Fruit fly (Drosophila melanogaster) whole organism, prepupa: ENCODE data around the gene CG8675.

Experiments
- Blimp-1 ChIP-seq: fragments of 200-800 bp; sonication (Bioruptor generic); optimal IDR thresholded peaks from 3 replicates; lab custom pipeline; 2017; ENCODE audit warnings: missing biosample characterization, missing genetic modification characterization, mild to moderate bottlenecking, moderate library complexity, missing genetic modification reagents
- CG16779 ChIP-seq: fragments of 200-800 bp; sonication (Bioruptor generic); optimal IDR thresholded peaks from 3 replicates; lab custom pipeline; 2017; ENCODE audit warnings: missing biosample characterization, mild to moderate bottlenecking, missing genetic modification characterization
- Eip78C ChIP-seq: fragments of 200-800 bp; sonication (Bioruptor generic); peaks from one replicate; lab custom pipeline; 2016; ENCODE audit warnings: missing biosample characterization, missing genetic modification characterization
- Lpt ChIP-seq: fragments of 200-800 bp; sonication (Bioruptor generic); optimal IDR thresholded peaks from 3 replicates; lab custom pipeline; 2016; ENCODE audit warnings: missing biosample characterization, missing genetic modification characterization
- esn ChIP-seq: fragments of 200-800 bp; sonication (Bioruptor generic); optimal IDR thresholded peaks from 2 replicates; lab custom pipeline; 2016; ENCODE audit warnings: missing biosample characterization, mild to moderate bottlenecking, missing genetic modification characterization, moderate library complexity
- vri ChIP-seq: fragments of 200-800 bp; sonication (Bioruptor generic); optimal IDR thresholded peaks from 3 replicates; lab custom pipeline; 2016; ENCODE audit warnings: missing biosample characterization, mild to moderate bottlenecking, missing genetic modification characterization

DNA sequence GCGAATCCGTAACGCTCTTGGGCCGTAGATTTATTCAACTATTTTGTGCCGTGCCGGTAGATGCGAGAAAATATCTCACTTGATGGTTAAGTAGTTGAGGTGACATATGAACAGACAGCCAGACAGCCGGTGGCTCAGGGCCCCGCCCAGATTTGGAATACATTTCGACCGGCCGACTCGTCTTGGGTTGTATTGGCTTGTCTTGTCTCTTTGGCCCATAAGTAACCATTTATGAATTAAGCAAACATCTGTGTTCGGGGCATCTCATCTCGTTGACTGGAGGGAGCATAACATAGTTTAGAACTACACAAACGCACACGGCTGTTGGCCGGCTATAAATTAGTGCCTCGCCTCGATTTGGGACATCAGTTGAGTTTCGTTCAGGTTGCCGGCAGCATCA, 43.3 kb downstream of the CG8675 start, which contains the start of gene CG32564:
- TF ChIP-seq Eip78C (GFP tag; lab: Kevin White, UChicago) (no peak), esn (GFP tag; lab: Kevin White, UChicago) (no peak), vri (GFP tag; lab: Kevin White, UChicago) (no peak), CG16779 (tag; lab: Kevin White, UChicago) (no peak), Lpt (GFP tag; lab: Kevin White, UChicago) (no peak), Blimp-1 (GFP tag; lab: Kevin White, UChicago) (no peak)
